Fruit fly (Drosophila melanogaster): Measurements from ENCODE around the gene btsz.

DNA sequence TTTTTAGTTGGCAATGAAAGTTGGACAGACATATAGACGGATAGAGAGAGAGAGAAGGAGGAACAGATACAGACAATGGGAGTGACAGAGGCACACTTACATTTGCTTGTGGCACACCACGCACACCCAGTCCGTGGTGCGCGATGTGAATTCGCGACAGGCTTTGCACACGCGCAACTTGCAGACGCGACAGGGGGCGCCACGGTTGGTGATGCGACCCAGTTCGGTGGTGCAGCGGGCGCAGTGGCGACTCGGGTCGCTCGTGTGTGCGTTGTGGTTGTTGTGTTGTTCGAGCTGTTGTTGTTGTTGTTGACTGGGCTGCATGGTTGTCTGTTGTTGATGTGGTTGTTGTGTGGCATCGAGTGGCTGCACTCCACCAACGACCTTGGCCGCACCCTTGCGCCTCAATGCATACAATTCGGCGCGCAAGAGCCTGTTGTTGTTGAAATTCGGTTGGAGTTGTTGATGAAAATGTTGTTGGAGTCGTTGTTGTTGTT, 45.0 kb downstream of the btsz start:
- TF ChIP-seq ATbp (GFP tag; optimal IDR thresholded peaks at IDR 0.05) = no peak
- no peak for TF ChIP-seq sima (GFP tag; optimal IDR thresholded peaks at IDR 0.05)
- TF ChIP-seq Asciz (GFP tag; optimal IDR thresholded peaks at IDR 0.05) = no peak
- TF ChIP-seq CG8281 (tag; optimal IDR thresholded peaks at IDR 0.05) = no peak
- no peak for TF ChIP-seq CG6854 (GFP tag; optimal IDR thresholded peaks at IDR 0.05)
- no peak for TF ChIP-seq CG2202 (tag; optimal IDR thresholded peaks at IDR 0.05)
- TF ChIP-seq Xbp1 (GFP tag; optimal IDR thresholded peaks at IDR 0.05) = no peak
- no peak for TF ChIP-seq CG7556 (GFP tag; optimal IDR thresholded peaks at IDR 0.05)
- TF ChIP-seq CG13894 (tag; optimal IDR thresholded peaks at IDR 0.05) = no peak
- no peak for TF ChIP-seq CG1832 (GFP tag; optimal IDR thresholded peaks at IDR 0.05)
- no peak for TF ChIP-seq sc (optimal IDR thresholded peaks at IDR 0.05)
- no peak for TF ChIP-seq sc (GFP tag; optimal IDR thresholded peaks at IDR 0.05)
- TF ChIP-seq HLH54F (GFP tag; optimal IDR thresholded peaks at IDR 0.05) = no peak
- no peak for TF ChIP-seq otp (GFP tag; IDR thresholded peaks at IDR 0.05)
